Fruit fly (Drosophila melanogaster) whole organism, embryonic: ENCODE results near the gene Dok.

Source experiments
- Awh ChIP-seq: fragments of 200-800 bp; sonication (Bioruptor generic); IDR thresholded peaks from 2 replicates; pipeline ENCODE4, ENCODE4 v1.3.6; 2022; ENCODE audit warnings: missing biosample characterization, missing genetic modification characterization
- Bgb ChIP-seq: fragments of 200-800 bp; sonication (Bioruptor generic); IDR thresholded peaks from 2 replicates; pipeline ENCODE4 v1.3.6; 2022; ENCODE audit warnings: missing biosample characterization, missing genetic modification characterization; ENCODE audit not compliant: partially characterized antibody
- Blimp-1 ChIP-seq: fragments of 200-800 bp; sonication (Bioruptor generic); optimal IDR thresholded peaks from 3 replicates; lab custom pipeline; 2018; ENCODE audit warnings: missing biosample characterization, missing genetic modification characterization, mild to moderate bottlenecking, moderate library complexity, missing genetic modification reagents
- CG10959 ChIP-seq: fragments of 200-800 bp; sonication (Bioruptor generic); IDR thresholded peaks from 2 replicates; pipeline ENCODE4 v1.3.6; 2022; ENCODE audit warnings: missing biosample characterization, missing genetic modification characterization
- CG12299 ChIP-seq: fragments of 200-800 bp; sonication (Bioruptor generic); optimal IDR thresholded peaks from 2 replicates; lab custom pipeline; 2018; ENCODE audit warnings: missing biosample characterization, mild to moderate bottlenecking, missing genetic modification characterization
- CG13424 ChIP-seq: fragments of 200-800 bp; sonication (Bioruptor generic); optimal IDR thresholded peaks from 2 replicates; lab custom pipeline; 2019; ENCODE audit warnings: missing biosample characterization, mild to moderate bottlenecking, missing genetic modification characterization, moderate library complexity
- CG14860 ChIP-seq: fragments of 200-800 bp; sonication (Bioruptor generic); IDR thresholded peaks from 3 replicates; pipeline ENCODE4 v1.3.6; 2022; ENCODE audit warnings: missing biosample characterization, missing genetic modification characterization; ENCODE audit not compliant: partially characterized antibody
- CG15514 ChIP-seq: fragments of 200-800 bp; sonication (Bioruptor generic); optimal IDR thresholded peaks from 3 replicates; lab custom pipeline; 2017; ENCODE audit warnings: missing biosample characterization, missing genetic modification characterization, mild to moderate bottlenecking, moderate library complexity, missing genetic modification reagents
- CG16779 ChIP-seq: fragments of 200-800 bp; sonication (Bioruptor generic); IDR thresholded peaks from 2 replicates; pipeline ENCODE4 v1.3.6; 2022; ENCODE audit warnings: missing biosample characterization, missing genetic modification characterization
- CG17568 ChIP-seq: fragments of 200-800 bp; sonication (Bioruptor generic); optimal IDR thresholded peaks from 2 replicates; lab custom pipeline; 2018; ENCODE audit warnings: missing biosample characterization, mild to moderate bottlenecking, missing genetic modification characterization, moderate library complexity
- CG17802 ChIP-seq: fragments of 200-800 bp; sonication (Bioruptor generic); optimal IDR thresholded peaks from 2 replicates; lab custom pipeline; 2018; ENCODE audit warnings: missing biosample characterization, mild to moderate bottlenecking, missing genetic modification characterization, moderate library complexity
- CG17829 ChIP-seq: fragments of 200-800 bp; optimal IDR thresholded peaks from 2 replicates; lab custom pipeline; 2019; ENCODE audit warnings: missing biosample characterization, mild to moderate bottlenecking, missing genetic modification characterization, moderate library complexity
- CG33557 ChIP-seq: fragments of 200-800 bp; sonication (Bioruptor generic); optimal IDR thresholded peaks from 2 replicates; lab custom pipeline; 2019; ENCODE audit warnings: missing biosample characterization, mild to moderate bottlenecking, missing genetic modification characterization, moderate library complexity
- CG3847 ChIP-seq: fragments of 200-800 bp; sonication (Bioruptor generic); IDR thresholded peaks from 2 replicates; pipeline ENCODE4 v1.3.6; 2022; ENCODE audit warnings: missing biosample characterization, missing genetic modification characterization
- CG6654 ChIP-seq: fragments of 200-800 bp; sonication (Bioruptor generic); optimal IDR thresholded peaks from 2 replicates; lab custom pipeline; 2017; ENCODE audit warnings: missing biosample characterization, mild to moderate bottlenecking, missing genetic modification characterization
- CG6813 ChIP-seq: fragments of 200-800 bp; sonication (Bioruptor generic); optimal IDR thresholded peaks from 2 replicates; lab custom pipeline; 2017; ENCODE audit warnings: missing biosample characterization, missing genetic modification characterization, mild to moderate bottlenecking, moderate library complexity, missing genetic modification reagents
- CG6854 ChIP-seq: fragments of 200-800 bp; sonication (Bioruptor generic); optimal IDR thresholded peaks from 3 replicates; lab custom pipeline; 2017; ENCODE audit warnings: missing biosample characterization, mild to moderate bottlenecking, missing genetic modification characterization
- CG7963 ChIP-seq: fragments of 200-800 bp; sonication (Bioruptor generic); IDR thresholded peaks from 3 replicates; pipeline ENCODE4 v1.3.6; 2022; ENCODE audit warnings: missing biosample characterization, missing genetic modification characterization; ENCODE audit not compliant: partially characterized antibody
- CoRest ChIP-seq: fragments of 200-800 bp; sonication (Bioruptor generic); optimal IDR thresholded peaks from 3 replicates; lab custom pipeline; 2018; ENCODE audit warnings: missing biosample characterization, mild to moderate bottlenecking, missing genetic modification characterization, moderate library complexity
- Dfd ChIP-seq, 2 experiments: fragments of >200 bp; optimal IDR thresholded peaks; 2 replicates each; lab custom pipeline; 2017; ENCODE audit warnings: missing biosample characterization in 2 of 2, missing genetic modification characterization in 2 of 2
- Dll ChIP-seq: fragments of 200-800 bp; sonication (Bioruptor generic); IDR thresholded peaks from 4 replicates; pipeline ENCODE4 v1.3.6; 2022; ENCODE audit warnings: missing biosample characterization, missing genetic modification characterization; ENCODE audit not compliant: partially characterized antibody
- HLH4C ChIP-seq: fragments of 200-800 bp; sonication (Bioruptor generic); IDR thresholded peaks from 3 replicates; pipeline ENCODE4 v1.3.6; 2022; ENCODE audit warnings: missing biosample characterization, missing genetic modification characterization; ENCODE audit not compliant: partially characterized antibody
- Hmr ChIP-seq: fragments of 200-800 bp; sonication (Bioruptor generic); optimal IDR thresholded peaks from 3 replicates; lab custom pipeline; 2017; ENCODE audit warnings: mild to moderate bottlenecking, missing biosample characterization, missing genetic modification reagents, missing genetic modification characterization
- Hr39 ChIP-seq: fragments of >200 bp; optimal IDR thresholded peaks from 2 replicates; lab custom pipeline; 2017
- Mad ChIP-seq: fragments of 200-800 bp; sonication (Bioruptor generic); optimal IDR thresholded peaks from 2 replicates; lab custom pipeline; 2016; ENCODE audit warnings: missing biosample characterization, missing genetic modification characterization
- Med ChIP-seq: fragments of 200-800 bp; sonication (Bioruptor generic); peaks from one replicate; lab custom pipeline; 2016; ENCODE audit warnings: missing biosample characterization, missing genetic modification characterization, mild to moderate bottlenecking, inconsistent platforms, moderate library complexity
- Ravus ChIP-seq: fragments of 200-800 bp; sonication (Bioruptor generic); IDR thresholded peaks from 2 replicates; pipeline ENCODE4 v1.3.6; 2022; ENCODE audit warnings: missing biosample characterization, missing genetic modification characterization
- Sry-β ChIP-seq: fragments of 200-800 bp; sonication (Bioruptor generic); optimal IDR thresholded peaks from 2 replicates; lab custom pipeline; 2018; ENCODE audit warnings: missing biosample characterization, mild to moderate bottlenecking, missing genetic modification characterization, moderate library complexity
- ab ChIP-seq: fragments of 200-800 bp; sonication (Bioruptor generic); optimal IDR thresholded peaks from 2 replicates; lab custom pipeline; 2016; ENCODE audit warnings: missing biosample characterization, missing genetic modification characterization
- amos ChIP-seq: fragments of 200-800 bp; sonication (Bioruptor generic); IDR thresholded peaks from 2 replicates; pipeline ENCODE4 v1.3.6; 2022; ENCODE audit warnings: missing biosample characterization, missing genetic modification characterization; ENCODE audit not compliant: partially characterized antibody
- ap ChIP-seq: fragments of 200-800 bp; sonication (Bioruptor generic); IDR thresholded peaks from 2 replicates; pipeline ENCODE4 v1.3.6; 2022; ENCODE audit warnings: missing biosample characterization, missing genetic modification characterization
- bigmax ChIP-seq: fragments of 200-800 bp; sonication (Bioruptor generic); optimal IDR thresholded peaks from 2 replicates; lab custom pipeline; 2018; ENCODE audit warnings: missing biosample characterization, mild to moderate bottlenecking, missing genetic modification characterization
- btn ChIP-seq: fragments of 200-800 bp; sonication (Bioruptor generic); optimal IDR thresholded peaks from 2 replicates; lab custom pipeline; 2016; ENCODE audit warnings: missing biosample characterization, missing genetic modification characterization
- cato ChIP-seq: fragments of 200-800 bp; sonication (Bioruptor generic); optimal IDR thresholded peaks from 2 replicates; lab custom pipeline; 2016; ENCODE audit warnings: missing biosample characterization, missing genetic modification characterization, borderline replicate concordance
- chinmo ChIP-seq: fragments of 200-800 bp; sonication (Bioruptor generic); IDR thresholded peaks from 4 replicates; pipeline ENCODE4 v1.3.6; 2022; ENCODE audit warnings: missing biosample characterization, missing genetic modification characterization; ENCODE audit not compliant: partially characterized antibody
- ci ChIP-seq: fragments of 200-800 bp; sonication (Bioruptor generic); IDR thresholded peaks from 3 replicates; pipeline ENCODE4 v1.3.6; 2022; ENCODE audit warnings: missing biosample characterization, missing genetic modification characterization
- dimm ChIP-seq: fragments of 200-800 bp; sonication (Bioruptor generic); IDR thresholded peaks from 2 replicates; pipeline ENCODE4 v1.3.6; 2022; ENCODE audit warnings: missing biosample characterization, missing genetic modification characterization
- gcm ChIP-seq: fragments of 200-800 bp; sonication (Bioruptor generic); optimal IDR thresholded peaks from 2 replicates; lab custom pipeline; 2019; ENCODE audit warnings: missing biosample characterization, mild to moderate bottlenecking, missing genetic modification characterization, moderate library complexity
- gsb ChIP-seq: fragments of 200-800 bp; sonication (Bioruptor generic); IDR thresholded peaks from 2 replicates; pipeline ENCODE4 v1.3.6; 2022; ENCODE audit warnings: missing biosample characterization, missing genetic modification characterization
- knrl ChIP-seq: fragments of 200-800 bp; sonication (Bioruptor generic); IDR thresholded peaks from 3 replicates; pipeline ENCODE4 v1.3.6; 2022; ENCODE audit warnings: missing biosample characterization, missing genetic modification characterization; ENCODE audit not compliant: partially characterized antibody
- mam ChIP-seq: fragments of 200-800 bp; sonication (Bioruptor generic); optimal IDR thresholded peaks from 3 replicates; lab custom pipeline; 2016; ENCODE audit warnings: missing biosample characterization, missing genetic modification characterization
- otp ChIP-seq: fragments of 200-800 bp; sonication (Bioruptor generic); IDR thresholded peaks from 3 replicates; pipeline ENCODE4, ENCODE4 v1.3.6; 2022; ENCODE audit warnings: missing biosample characterization, missing genetic modification characterization
- pros ChIP-seq: fragments of 200-800 bp; sonication (Bioruptor generic); optimal IDR thresholded peaks from 3 replicates; lab custom pipeline; 2019; ENCODE audit warnings: missing biosample characterization, mild to moderate bottlenecking, missing genetic modification characterization, moderate library complexity
- rib ChIP-seq: fragments of 200-800 bp; sonication (Bioruptor generic); IDR thresholded peaks from 2 replicates; pipeline ENCODE4 v1.3.6; 2022; ENCODE audit warnings: missing biosample characterization, missing genetic modification characterization
- sens-2 ChIP-seq: fragments of 200-800 bp; sonication (Bioruptor generic); IDR thresholded peaks from 2 replicates; pipeline ENCODE4 v1.3.6; 2022; ENCODE audit warnings: missing biosample characterization, missing genetic modification characterization
- shn ChIP-seq: fragments of 200-800 bp; sonication (Bioruptor generic); optimal IDR thresholded peaks from 3 replicates; lab custom pipeline; 2016; ENCODE audit warnings: missing biosample characterization, missing genetic modification characterization
- slp2 ChIP-seq: fragments of 200-800 bp; sonication (Bioruptor generic); optimal IDR thresholded peaks from 2 replicates; lab custom pipeline; 2016; ENCODE audit warnings: missing biosample characterization, missing genetic modification characterization
- sob ChIP-seq: fragments of 200-800 bp; sonication (Bioruptor generic); IDR thresholded peaks from 2 replicates; pipeline ENCODE4 v1.3.6; 2022; ENCODE audit warnings: missing biosample characterization, missing genetic modification characterization
- tap ChIP-seq: fragments of 200-800 bp; optimal IDR thresholded peaks from 3 replicates; lab custom pipeline; 2019; ENCODE audit warnings: missing biosample characterization, mild to moderate bottlenecking, missing genetic modification characterization, moderate library complexity
- vfl ChIP-seq: fragments of 200-800 bp; sonication (Bioruptor generic); optimal IDR thresholded peaks from 2 replicates; lab custom pipeline; 2016; ENCODE audit warnings: missing biosample characterization, missing genetic modification characterization
- zfh1 ChIP-seq: fragments of 200-800 bp; sonication (Bioruptor generic); IDR thresholded peaks from 3 replicates; pipeline ENCODE4 v1.3.6; 2022; ENCODE audit warnings: missing biosample characterization, missing genetic modification characterization

Gene Dok

DNA sequence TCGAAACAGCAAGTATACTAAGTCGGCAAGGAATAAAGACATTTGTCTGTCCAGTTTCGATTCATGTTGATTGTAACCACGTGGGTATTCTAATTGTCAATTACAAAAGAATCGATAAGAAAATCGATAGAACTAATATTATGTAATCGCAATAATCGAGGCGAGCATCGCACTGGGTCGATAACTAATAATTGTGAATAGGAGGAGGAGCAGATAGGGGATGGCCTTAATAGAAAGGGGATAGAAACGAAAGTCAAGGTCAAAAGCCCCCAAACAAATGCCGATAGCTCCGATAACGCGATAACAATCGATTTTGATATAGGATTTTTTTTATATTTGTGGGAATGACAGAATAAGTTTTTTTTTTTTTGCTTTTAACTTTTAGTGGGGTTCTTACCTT lies 39.0 kb upstream of the Dok start (continued):
- TF ChIP-seq Awh (GFP tag; lab: Robert Waterston, UW) (no peak), ab (GFP tag; lab: Kevin White, UChicago) (no peak), CG15514 (GFP tag; lab: Kevin White, UChicago) (no peak), gcm (GFP tag; lab: Kevin White, UChicago) (no peak), Bgb (peak; percentile 43; the same call in 1 of the 2 replicates), Sry-β (GFP tag; lab: Kevin White, UChicago) (no peak), CG6813 (GFP tag; lab: Kevin White, UChicago) (no peak), dimm (GFP tag; lab: Robert Waterston, UW) (no peak), ci (GFP tag; lab: Robert Waterston, UW) (no peak), CG14860 (GFP tag; lab: Robert Waterston, UW) (0 out of 3 replicates have a peak, but pooled peaks have one; percentile 37), zfh1 (no peak), CG16779 (GFP tag; lab: Robert Waterston, UW) (no peak), btn (GFP tag; lab: Kevin White, UChicago) (no peak), CG17568 (GFP tag; lab: Kevin White, UChicago) (no peak), shn (GFP tag; lab: Kevin White, UChicago) (no peak), CG17829 (tag; lab: Kevin White, UChicago) (no peak), Hr39 (lab: Kevin White, UChicago) (no peak), CG7963 (0 out of 3 replicates have a peak, but pooled peaks have one; percentile 21), CG3847 (GFP tag; lab: Robert Waterston, UW) (no peak), CG33557 (GFP tag; lab: Kevin White, UChicago) (no peak), CG17802 (tag; lab: Kevin White, UChicago) (no peak), slp2 (GFP tag; lab: Kevin White, UChicago) (no peak), Mad (GFP tag; lab: Kevin White, UChicago) (no peak), gsb (no peak), cato (GFP tag; lab: Kevin White, UChicago) (no peak), otp (GFP tag; lab: Robert Waterston, UW) (no peak), sob (no peak), mam (no peak), CG10959 (GFP tag; lab: Robert Waterston, UW) (no peak), CG12299 (tag; lab: Kevin White, UChicago) (no peak), ap (GFP tag; lab: Robert Waterston, UW) (no peak), rib (GFP tag; lab: Robert Waterston, UW) (no peak), tap (tag; lab: Kevin White, UChicago) (no peak), bigmax (GFP tag; lab: Kevin White, UChicago) (no peak), CG13424 (no peak), Ravus (GFP tag; lab: Robert Waterston, UW) (no peak), Dll (GFP tag; lab: Robert Waterston, UW) (peak; percentile 48; the same call in 1 of the 4 replicates), sens-2 (GFP tag; lab: Robert Waterston, UW) (no peak), CoRest (no peak), CG6854 (no peak), CG6654 (GFP tag; lab: Kevin White, UChicago) (no peak), knrl (no peak), Blimp-1 (GFP tag; lab: Kevin White, UChicago) (no peak), HLH4C (GFP tag; lab: Robert Waterston, UW) (peak; percentile 67), chinmo (GFP tag; lab: Robert Waterston, UW) (no peak), vfl (GFP tag; lab: Kevin White, UChicago) (no peak), pros (GFP tag; lab: Kevin White, UChicago) (no peak), amos (GFP tag; lab: Robert Waterston, UW) (no peak; the same call in 1 of the 2 replicates), Med (no peak), Hmr (GFP tag; lab: Kevin White, UChicago) (no peak), Dfd (GFP tag; optimal IDR thresholded peaks at IDR 0.05; lab: Kevin White, UChicago) (no peak)
